Fruit fly (Drosophila melanogaster): ENCODE data around the gene CG6277.
A peak's percentile ranks its signal among the peaks of the same experiment; 100 is the strongest.

The CG6277 gene

DNA sequence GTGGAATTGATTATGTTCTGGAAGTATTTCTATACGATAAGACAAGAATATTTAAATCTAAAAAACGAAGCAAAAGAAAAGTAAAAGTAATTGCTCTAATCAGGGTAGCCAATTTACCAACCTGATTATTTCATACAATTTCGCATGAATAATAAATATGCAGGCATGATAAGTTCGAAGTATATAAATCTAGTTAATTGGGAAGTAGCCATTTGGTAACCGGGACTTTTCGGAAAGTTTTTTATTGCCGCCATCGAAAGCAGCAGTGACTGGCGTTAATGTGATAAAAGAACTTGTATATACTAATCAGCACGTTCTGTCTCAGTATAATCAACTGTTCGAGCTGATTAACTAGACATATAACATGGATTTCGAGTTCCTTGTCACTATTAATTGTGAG lies 20.2 kb downstream of the CG6277 start:
- no peak for TF ChIP-seq CG4496 (GFP tag; IDR thresholded peaks at IDR 0.05)
- TF ChIP-seq rn (GFP tag; IDR thresholded peaks at IDR 0.05) = no peak
- TF ChIP-seq CG10348 (GFP tag; IDR thresholded peaks at IDR 0.05) = no peak
- TF ChIP-seq Pif1A (GFP tag; optimal IDR thresholded peaks at IDR 0.05) = no peak
- no peak for TF ChIP-seq EcR (GFP tag; optimal IDR thresholded peaks at IDR 0.05)
- TF ChIP-seq Pif1B (GFP tag; optimal IDR thresholded peaks at IDR 0.05) = no peak
- TF ChIP-seq gl (tag; optimal IDR thresholded peaks at IDR 0.05) = no peak
- TF ChIP-seq Ets98B (GFP tag; IDR thresholded peaks at IDR 0.05) = no peak
- no peak for TF ChIP-seq CG9948 (tag; optimal IDR thresholded peaks at IDR 0.05)
- no peak for TF ChIP-seq CG32121 (GFP tag; IDR thresholded peaks at IDR 0.05)
- no peak for TF ChIP-seq CG13204 (GFP tag; optimal IDR thresholded peaks at IDR 0.05)
- TF ChIP-seq CG8159 (tag; optimal IDR thresholded peaks at IDR 0.05) = no peak

DNA sequence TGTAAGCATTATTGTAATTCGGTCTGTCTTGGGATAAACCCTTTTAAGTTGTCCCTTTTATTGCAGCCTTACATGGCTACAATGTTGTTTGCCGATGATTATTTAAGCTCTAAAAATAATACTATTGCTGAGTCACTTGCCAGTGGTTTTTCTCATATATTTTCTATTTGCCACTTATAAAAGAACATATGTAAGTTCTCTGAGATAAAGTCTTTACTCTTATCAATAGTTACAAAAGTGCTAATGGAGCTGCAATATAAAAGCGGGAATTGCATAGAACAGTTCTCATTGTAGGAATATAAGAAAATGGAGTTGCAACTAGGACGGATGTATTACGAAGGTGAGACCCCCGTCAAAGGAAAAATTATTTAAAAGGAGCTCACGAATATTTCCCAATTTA lies 23.6 kb downstream of the CG6277 start, which contains the start of gene CG31077:
CG31077 (plus strand) TSS at position 301 of the 400 bp plus-strand sequence.
- TF ChIP-seq CG8159 (tag; optimal IDR thresholded peaks at IDR 0.05) = no peak
- TF ChIP-seq fd96Ca (GFP tag; IDR thresholded peaks at IDR 0.05) = no peak
- TF ChIP-seq CG4496 (GFP tag; IDR thresholded peaks at IDR 0.05) = no peak
- no peak for TF ChIP-seq CG9948 (tag; optimal IDR thresholded peaks at IDR 0.05)
- TF ChIP-seq CG34367 (tag; optimal IDR thresholded peaks at IDR 0.05) = no peak
- TF ChIP-seq Ets98B (GFP tag; IDR thresholded peaks at IDR 0.05) = no peak
- no peak for TF ChIP-seq CG8301 (tag; optimal IDR thresholded peaks at IDR 0.05)
- TF ChIP-seq Snoo (tag; optimal IDR thresholded peaks at IDR 0.05) = no peak
- no peak for TF ChIP-seq CG17806 (tag; optimal IDR thresholded peaks at IDR 0.05)
- TF ChIP-seq CG15710 (tag; optimal IDR thresholded peaks at IDR 0.05) = no peak
- TF ChIP-seq EcR (GFP tag; optimal IDR thresholded peaks at IDR 0.05) = no peak
- no peak for TF ChIP-seq gl (tag; optimal IDR thresholded peaks at IDR 0.05)
- no peak for TF ChIP-seq CG32121 (GFP tag; IDR thresholded peaks at IDR 0.05)

DNA sequence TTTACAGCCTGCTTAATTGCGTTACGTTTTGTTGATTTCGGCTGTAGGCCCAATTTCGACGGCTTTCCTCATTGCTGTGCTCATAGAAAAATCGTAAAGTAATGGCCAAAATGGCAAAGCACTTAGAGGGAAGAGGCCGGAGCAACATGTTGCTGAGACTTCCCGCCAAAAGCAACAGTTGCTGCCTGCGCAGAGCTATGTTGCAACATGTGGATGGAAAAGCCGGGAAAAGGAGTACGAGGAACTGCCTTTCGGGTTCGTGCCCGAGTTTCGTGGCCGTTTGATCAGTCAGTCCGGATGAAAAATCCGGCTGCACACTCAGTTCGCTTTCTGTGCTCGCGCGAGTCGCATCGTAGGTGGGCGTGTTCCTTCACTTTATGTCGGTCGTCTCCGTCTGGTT lies 26.4 kb downstream of the CG6277 start, which contains the start of gene RYa-R:
RYa-R (plus strand) TSS at position 339 of the 400 bp plus-strand sequence.
- TF ChIP-seq Pif1B (GFP tag; optimal IDR thresholded peaks at IDR 0.05) = no peak
- no peak for TF ChIP-seq Ets98B (GFP tag; IDR thresholded peaks at IDR 0.05)
- no peak for TF ChIP-seq CG8159 (tag; optimal IDR thresholded peaks at IDR 0.05)
- TF ChIP-seq CG10348 (GFP tag; IDR thresholded peaks at IDR 0.05) = no peak
- TF ChIP-seq CG17806 (tag; optimal IDR thresholded peaks at IDR 0.05) = no peak
- no peak for TF ChIP-seq CG15710 (tag; optimal IDR thresholded peaks at IDR 0.05)
- TF ChIP-seq CG4496 (GFP tag; IDR thresholded peaks at IDR 0.05) = no peak
- TF ChIP-seq CG9948 (tag; optimal IDR thresholded peaks at IDR 0.05) = no peak
- TF ChIP-seq Snoo (tag; optimal IDR thresholded peaks at IDR 0.05) = no peak
- TF ChIP-seq CG8301 (tag; optimal IDR thresholded peaks at IDR 0.05) = no peak
- TF ChIP-seq D1 (tag; optimal IDR thresholded peaks at IDR 0.05) = no peak
- TF ChIP-seq Pif1A (GFP tag; optimal IDR thresholded peaks at IDR 0.05) = no peak
- no peak for TF ChIP-seq EcR (GFP tag; optimal IDR thresholded peaks at IDR 0.05)
- TF ChIP-seq rn (GFP tag; IDR thresholded peaks at IDR 0.05) = no peak
- no peak for TF ChIP-seq CG34367 (tag; optimal IDR thresholded peaks at IDR 0.05)
- TF ChIP-seq CG12605 (GFP tag; IDR thresholded peaks at IDR 0.05) = no peak
- no peak for TF ChIP-seq fd96Ca (GFP tag; IDR thresholded peaks at IDR 0.05)
- no peak for TF ChIP-seq CG14655 (GFP tag; optimal IDR thresholded peaks at IDR 0.05)
- no peak for TF ChIP-seq CG32121 (GFP tag; IDR thresholded peaks at IDR 0.05)

DNA sequence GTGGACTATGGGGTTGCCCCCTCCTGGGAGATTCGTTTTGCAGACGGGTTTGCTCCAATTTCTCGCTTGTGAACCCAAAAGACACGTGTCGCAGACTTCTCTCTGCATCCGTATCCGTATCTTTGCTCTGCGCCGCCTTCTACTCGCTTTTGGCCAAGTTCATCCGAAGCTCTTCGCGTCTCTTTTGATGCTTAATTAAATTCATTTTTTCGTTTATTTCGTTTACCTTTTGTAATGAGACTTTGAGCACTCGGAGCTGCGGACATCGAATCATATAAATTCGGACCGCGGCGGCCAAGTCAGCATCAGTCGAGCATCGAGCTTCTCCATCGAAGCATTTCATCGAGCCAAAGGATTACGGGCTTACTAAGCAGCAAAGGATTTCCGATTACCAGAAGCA lies 28.5 kb downstream of the CG6277 start, which contains the start of gene TwdlC:
TwdlC (plus strand) TSS at position 301 of the 400 bp plus-strand sequence.
- no peak for TF ChIP-seq CG13204 (GFP tag; optimal IDR thresholded peaks at IDR 0.05)
- no peak for TF ChIP-seq CG4496 (GFP tag; IDR thresholded peaks at IDR 0.05)
- TF ChIP-seq gl (tag; optimal IDR thresholded peaks at IDR 0.05) = no peak
- no peak for TF ChIP-seq CG32121 (GFP tag; IDR thresholded peaks at IDR 0.05)
- TF ChIP-seq CG34367 (tag; optimal IDR thresholded peaks at IDR 0.05) = no peak
- no peak for TF ChIP-seq fd96Ca (GFP tag; IDR thresholded peaks at IDR 0.05)
- TF ChIP-seq D1 (tag; optimal IDR thresholded peaks at IDR 0.05) = no peak
- TF ChIP-seq CG8301 (tag; optimal IDR thresholded peaks at IDR 0.05) = no peak
- TF ChIP-seq rn (GFP tag; IDR thresholded peaks at IDR 0.05) = no peak
- no peak for TF ChIP-seq Pif1A (GFP tag; optimal IDR thresholded peaks at IDR 0.05)
- no peak for TF ChIP-seq CG9948 (tag; optimal IDR thresholded peaks at IDR 0.05)
- no peak for TF ChIP-seq CG15710 (tag; optimal IDR thresholded peaks at IDR 0.05)
- TF ChIP-seq Ets98B (GFP tag; IDR thresholded peaks at IDR 0.05) = no peak

DNA sequence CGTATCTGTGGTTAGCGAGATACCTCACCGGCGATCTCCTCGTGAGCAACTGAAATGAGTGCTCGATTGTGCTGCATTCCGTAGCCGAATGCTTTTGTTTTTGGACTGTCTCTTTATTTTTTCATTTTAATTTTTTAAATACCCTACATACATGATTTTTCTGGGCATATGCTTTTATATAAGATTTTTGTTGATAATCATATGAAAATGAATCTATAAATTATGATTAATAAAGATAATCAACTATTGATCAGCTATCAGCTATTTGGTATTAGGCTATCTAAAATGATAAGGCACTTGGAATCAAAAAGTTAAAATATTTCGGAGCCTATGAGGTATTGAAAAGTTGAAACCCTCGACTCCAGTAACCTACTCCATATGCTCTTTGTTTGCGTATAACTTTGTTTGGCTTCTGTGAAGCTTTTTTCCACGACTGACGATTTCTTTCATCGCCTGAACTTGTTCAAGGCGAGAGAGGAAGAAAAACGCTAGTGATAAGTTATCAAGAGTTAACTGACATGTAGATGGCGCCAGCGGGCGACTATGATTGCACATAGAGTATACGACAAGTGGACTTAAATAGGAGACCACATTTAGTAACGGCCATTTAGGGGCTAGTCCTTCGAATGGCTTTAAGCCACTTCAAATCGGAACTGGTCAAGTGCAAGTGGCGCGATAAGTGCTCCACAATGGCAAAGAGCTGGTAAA lies 33.1 kb downstream of the CG6277 start, which contains the start of gene CG31076:
CG31076 (minus strand) TSS at position 51 of the 708 bp plus-strand sequence.
- TF ChIP-seq CG8301 (tag; optimal IDR thresholded peaks at IDR 0.05) = no peak
- TF ChIP-seq Ets98B (GFP tag; IDR thresholded peaks at IDR 0.05) = peak; percentile 46; the same call in 1 of the 2 replicates
- no peak for TF ChIP-seq CG13204 (GFP tag; optimal IDR thresholded peaks at IDR 0.05)
- TF ChIP-seq Pif1A (GFP tag; optimal IDR thresholded peaks at IDR 0.05) = peak; percentile 75
- TF ChIP-seq D1 (tag; optimal IDR thresholded peaks at IDR 0.05) = peak; percentile 23
- TF ChIP-seq Snoo (tag; optimal IDR thresholded peaks at IDR 0.05) = peak; percentile 73
- peak; percentile 46 for TF ChIP-seq Pif1B (GFP tag; optimal IDR thresholded peaks at IDR 0.05)
- TF ChIP-seq CG14655 (GFP tag; optimal IDR thresholded peaks at IDR 0.05) = peak; percentile 33
- peak; percentile 67 for TF ChIP-seq CG8159 (tag; optimal IDR thresholded peaks at IDR 0.05)
- peak; percentile 85 for TF ChIP-seq EcR (GFP tag; optimal IDR thresholded peaks at IDR 0.05)
- TF ChIP-seq CG10348 (GFP tag; IDR thresholded peaks at IDR 0.05) = no peak
- no peak for TF ChIP-seq CG4496 (GFP tag; IDR thresholded peaks at IDR 0.05)
- peak; percentile 52 for TF ChIP-seq CG17806 (tag; optimal IDR thresholded peaks at IDR 0.05)
- TF ChIP-seq CG32121 (GFP tag; IDR thresholded peaks at IDR 0.05) = peak; percentile 61; the same call in 1 of the 2 replicates
- peak; percentile 14 for TF ChIP-seq CG15710 (tag; optimal IDR thresholded peaks at IDR 0.05)
- no peak for TF ChIP-seq rn (GFP tag; IDR thresholded peaks at IDR 0.05)
- no peak for TF ChIP-seq CG34367 (tag; optimal IDR thresholded peaks at IDR 0.05)
- no peak for TF ChIP-seq fd96Ca (GFP tag; IDR thresholded peaks at IDR 0.05)
- no peak for TF ChIP-seq CG9948 (tag; optimal IDR thresholded peaks at IDR 0.05)
- TF ChIP-seq CG12605 (GFP tag; IDR thresholded peaks at IDR 0.05) = no peak
- TF ChIP-seq gl (tag; optimal IDR thresholded peaks at IDR 0.05) = peak; percentile 35

Measured in whole organism, pupa.